Worm (Caenorhabditis elegans): ENCODE measurements around the gene nhr-8.

Gene nhr-8

DNA sequence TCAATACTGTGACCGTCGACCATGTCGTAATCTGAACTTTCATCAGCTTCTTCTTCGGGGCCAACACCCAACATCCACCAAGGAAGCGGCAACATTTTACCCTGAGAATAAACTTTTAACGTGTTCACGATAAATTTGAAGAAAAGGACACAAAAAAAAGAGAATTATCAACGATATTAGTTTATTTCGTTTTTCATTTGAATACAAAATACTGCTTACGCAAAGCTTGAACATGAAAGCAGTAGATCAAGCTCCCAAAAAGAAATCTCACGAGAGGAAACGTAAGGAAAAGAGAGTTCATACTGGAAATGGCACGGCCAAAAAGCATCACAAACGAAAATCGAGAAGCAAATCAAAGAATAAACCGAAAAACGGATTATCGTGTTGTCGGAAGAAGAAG lies 53.0 kb downstream of the nhr-8 start, which contains the start of the genes C46A5.6 and C46A5.1:
C46A5.6 (minus strand) TSS at position 101 of the 400 bp plus-strand sequence.
C46A5.1 (plus strand) TSS at position 184 of the 400 bp plus-strand sequence.
- no peak for TF ChIP-seq T22C8.4 (GFP tag; IDR thresholded peaks at IDR 0.05)
- TF ChIP-seq tab-1 (GFP tag; IDR thresholded peaks at IDR 0.05) = no peak
- TF ChIP-seq ref-1 (GFP tag; conservative IDR thresholded peaks at IDR 0.05) = no peak
- no peak for TF ChIP-seq cog-1 (tag; optimal IDR thresholded peaks at IDR 0.05)
- no peak for TF ChIP-seq ztf-23 (GFP tag; IDR thresholded peaks at IDR 0.05)
- no peak for TF ChIP-seq med-1 (GFP tag; optimal IDR thresholded peaks at IDR 0.05; ENCODE audit: insufficient read depth)
- no peak for TF ChIP-seq ztf-29 (GFP tag; IDR thresholded peaks at IDR 0.05)
- no peak for TF ChIP-seq klf-2 (GFP tag; conservative IDR thresholded peaks at IDR 0.05)

All from whole organism, midembryonic.